Worm (Caenorhabditis elegans): ENCODE measurements around the gene gst-2.

DNA sequence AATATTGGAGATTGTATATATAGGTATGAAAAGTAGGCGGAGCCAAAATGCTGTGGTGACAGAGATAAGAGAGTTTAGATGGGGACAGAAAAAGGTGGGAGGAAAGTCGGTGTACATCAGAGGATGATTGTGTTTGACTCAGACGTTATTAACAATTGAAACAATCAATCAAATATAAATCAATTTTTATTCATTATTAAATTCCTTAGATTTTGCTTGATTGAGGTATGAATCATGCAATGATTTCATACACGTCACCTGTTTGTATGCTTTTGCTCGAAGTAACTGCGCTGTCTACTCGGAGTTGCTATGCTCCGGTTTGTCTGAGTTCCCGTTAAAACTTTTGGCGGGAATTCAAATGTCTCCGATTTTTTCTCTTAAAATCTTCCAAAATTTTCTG, 26.7 kb downstream of the gst-2 start, which contains the start of gene C04G2.10:
- TF ChIP-seq med-1 (GFP tag; optimal IDR thresholded peaks at IDR 0.05; ENCODE audit: insufficient read depth) (no peak), ztf-29 (GFP tag; IDR thresholded peaks at IDR 0.05) (no peak), flt-1 (GFP tag; IDR thresholded peaks at IDR 0.05) (no peak), cog-1 (tag; optimal IDR thresholded peaks at IDR 0.05) (no peak), tab-1 (GFP tag; IDR thresholded peaks at IDR 0.05) (no peak), ztf-23 (GFP tag; IDR thresholded peaks at IDR 0.05) (no peak), klf-2 (GFP tag; conservative IDR thresholded peaks at IDR 0.05) (no peak)

Measured in whole organism, midembryonic.